Fruit fly (Drosophila melanogaster) whole organism, embryonic: Measurements from ENCODE around the gene CG9948.

ENCODE experiments used
- Abd-B ChIP-seq: fragments of 200-800 bp; sonication (Bioruptor generic); optimal IDR thresholded peaks from 2 replicates; lab custom pipeline; 2018; ENCODE audit warnings: missing biosample characterization, mild to moderate bottlenecking, missing genetic modification characterization, moderate library complexity
- CG11085 ChIP-seq: fragments of 200-800 bp; sonication (Bioruptor generic); IDR thresholded peaks from 2 replicates; pipeline ENCODE4 v1.3.6; 2022; ENCODE audit warnings: missing biosample characterization, missing genetic modification characterization
- CG13894 ChIP-seq: fragments of 200-800 bp; sonication (Bioruptor generic); optimal IDR thresholded peaks from 3 replicates; lab custom pipeline; 2018; ENCODE audit warnings: missing biosample characterization, mild to moderate bottlenecking, missing genetic modification characterization, moderate library complexity
- CG14710 ChIP-seq: fragments of 200-800 bp; sonication (Bioruptor generic); optimal IDR thresholded peaks from 3 replicates; lab custom pipeline; 2019; ENCODE audit warnings: missing biosample characterization, mild to moderate bottlenecking, missing genetic modification characterization, moderate library complexity
- CG14965 ChIP-seq: fragments of 200-800 bp; sonication (Bioruptor generic); optimal IDR thresholded peaks from 2 replicates; lab custom pipeline; 2016; ENCODE audit warnings: missing biosample characterization, missing genetic modification characterization, borderline replicate concordance
- CG18764 ChIP-seq: fragments of 200-800 bp; sonication (Bioruptor generic); optimal IDR thresholded peaks from 3 replicates; lab custom pipeline; 2016; ENCODE audit warnings: missing biosample characterization, missing genetic modification characterization
- br ChIP-seq: fragments of >200 bp; optimal IDR thresholded peaks from 2 replicates; lab custom pipeline; 2017
- lola ChIP-seq, 3 experiments: fragments of >200 bp in 2 of 3; fragments of 200-800 bp in 1 of 3; sonication (Bioruptor generic) in 1 of 3; optimal IDR thresholded peaks; 2 replicates each; lab custom pipeline; 2017 to 2019; ENCODE audit warnings: missing biosample characterization in 3 of 3, missing genetic modification characterization in 3 of 3, mild to moderate bottlenecking in 1 of 3, moderate library complexity in 1 of 3
- luna ChIP-seq: fragments of 200-800 bp; sonication (Bioruptor generic); optimal IDR thresholded peaks from 2 replicates; lab custom pipeline; 2016; ENCODE audit warnings: missing biosample characterization, missing genetic modification characterization
- pan ChIP-seq, 4 experiments: fragments of >200 bp in 3 of 4; fragments of 200-800 bp in 1 of 4; sonication (Bioruptor generic) in 1 of 4; optimal IDR thresholded peaks in 3 of 4; IDR thresholded peaks in 1 of 4; 2 replicates each; pipeline versions ENCODE4 v1.3.6 to Lab custom; 2017 to 2022; ENCODE audit warnings: missing biosample characterization in 2 of 4, missing genetic modification characterization in 2 of 4, mixed read lengths in 1 of 4
- psq ChIP-seq: fragments of 200-800 bp; sonication (Bioruptor generic); optimal IDR thresholded peaks from 2 replicates; lab custom pipeline; 2017; ENCODE audit warnings: missing biosample characterization, missing genetic modification characterization
- so ChIP-seq: fragments of 200-800 bp; sonication (Bioruptor generic); IDR thresholded peaks from 3 replicates; pipeline ENCODE4 v1.3.6; 2022; ENCODE audit warnings: missing biosample characterization, missing genetic modification characterization

DNA sequence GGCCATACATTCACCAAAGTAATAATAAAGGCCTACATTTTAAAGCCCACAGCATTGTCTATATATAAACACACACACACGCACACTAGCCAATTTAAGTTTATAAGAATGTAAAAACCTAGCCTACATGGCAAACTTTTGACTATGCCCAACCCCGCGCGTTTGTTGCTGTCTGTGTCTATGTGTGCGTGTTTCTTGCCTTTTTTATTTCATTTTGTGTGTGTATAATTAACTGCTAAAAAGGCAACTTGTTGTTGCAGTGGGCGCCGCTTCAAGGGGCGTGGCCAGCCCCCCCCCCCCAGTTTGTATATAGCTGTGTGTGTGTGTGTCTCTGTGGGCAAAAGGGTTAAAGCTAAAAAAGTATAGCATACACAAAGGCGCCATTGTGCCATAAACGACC lies 10.4 kb upstream of the CG9948 start:
- no peak for TF ChIP-seq so (GFP tag; lab: Robert Waterston, UW)
- no peak for TF ChIP-seq CG14710 (tag; lab: Kevin White, UChicago)
- no peak for TF ChIP-seq CG13894 (tag; lab: Kevin White, UChicago)
- TF ChIP-seq pan (optimal IDR thresholded peaks at IDR 0.05; lab: Kevin White, UChicago) = no peak
- no peak for TF ChIP-seq pan (GFP tag; optimal IDR thresholded peaks at IDR 0.05 in 1 of 2, IDR thresholded peaks at IDR 0.05 in 1 of 2)
- TF ChIP-seq Abd-B (GFP tag; lab: Kevin White, UChicago) = no peak
- TF ChIP-seq lola (GFP tag; optimal IDR thresholded peaks at IDR 0.05; lab: Kevin White, UChicago) = no peak
- no peak for TF ChIP-seq luna (GFP tag; lab: Kevin White, UChicago)
- no peak for TF ChIP-seq CG14965
- no peak for TF ChIP-seq br
- no peak for TF ChIP-seq psq (GFP tag; lab: Kevin White, UChicago)
- no peak for TF ChIP-seq CG18764 (GFP tag; lab: Kevin White, UChicago)
- TF ChIP-seq CG11085 (GFP tag; lab: Robert Waterston, UW) = no peak
